Worm (Caenorhabditis elegans): Measurements from ENCODE around the gene F16G10.14.

- no peak for TF ChIP-seq mdl-1 (tag; optimal IDR thresholded peaks at IDR 0.05)
- TF ChIP-seq mef-2 (tag; optimal IDR thresholded peaks at IDR 0.05): no peak
- TF ChIP-seq nhr-12 (tag; optimal IDR thresholded peaks at IDR 0.05): no peak
Measured at ce11 chrII:2395864-2396263, 2.9 kb downstream of the F16G10.14 start, which contains the start of gene F16G10.13.
